Fruit fly (Drosophila melanogaster): Measurements from ENCODE around the gene CG5888.

The CG5888 gene

dm6 chr2L:16350742-16351568, 97.3 kb downstream of the CG5888 start (continued):
- TF ChIP-seq Xbp1 (GFP tag; optimal IDR thresholded peaks at IDR 0.05) = peak; percentile 99
- TF ChIP-seq CG34422 (GFP tag; IDR thresholded peaks at IDR 0.05) = peak; percentile 99
- peak; percentile 55 for TF ChIP-seq pfk (GFP tag; optimal IDR thresholded peaks at IDR 0.05)
- peak; percentile 100 for TF ChIP-seq CG11696 (GFP tag; IDR thresholded peaks at IDR 0.05)
- peak; percentile 96 for TF ChIP-seq CG3065 (GFP tag; optimal IDR thresholded peaks at IDR 0.05)
- peak; percentile 81 for TF ChIP-seq CG14965 (GFP tag; optimal IDR thresholded peaks at IDR 0.05; ENCODE audit: borderline replicate concordance)
- TF ChIP-seq wdn (GFP tag; IDR thresholded peaks at IDR 0.05) = peak; percentile 98
- TF ChIP-seq B-H1 (GFP tag; IDR thresholded peaks at IDR 0.05) = peak; percentile 98
- TF ChIP-seq CG4328 (GFP tag; optimal IDR thresholded peaks at IDR 0.05) = peak; percentile 98
- no peak for TF ChIP-seq hb (GFP tag; IDR thresholded peaks at IDR 0.05; ENCODE audit: partially characterized antibody)
- TF ChIP-seq CG15479 (GFP tag; optimal IDR thresholded peaks at IDR 0.05) = peak; percentile 75
- peak; percentile 98 for TF ChIP-seq Mad (GFP tag; optimal IDR thresholded peaks at IDR 0.05)
- peak in 1 of 3 experiments; percentile 99 for TF ChIP-seq Stat92E (GFP tag; optimal IDR thresholded peaks at IDR 0.05)
- peak; percentile 93 for TF ChIP-seq CG11560 (tag; IDR thresholded peaks at IDR 0.05)
- TF ChIP-seq kah (GFP tag; optimal IDR thresholded peaks at IDR 0.05) = peak; percentile 97
- peak; percentile 90 for TF ChIP-seq Adf1 (GFP tag; IDR thresholded peaks at IDR 0.05)
- TF ChIP-seq CG2129 (GFP tag; IDR thresholded peaks at IDR 0.05; ENCODE audit: partially characterized antibody) = no peak
- TF ChIP-seq CG12071 (GFP tag; optimal IDR thresholded peaks at IDR 0.05) = peak; percentile 99
- TF ChIP-seq CG2889 (GFP tag; IDR thresholded peaks at IDR 0.05) = peak; percentile 98
- TF ChIP-seq CG1647 (GFP tag; optimal IDR thresholded peaks at IDR 0.05) = peak; percentile 98
- peak; percentile 100 for TF ChIP-seq CG12769 (tag; optimal IDR thresholded peaks at IDR 0.05)
- TF ChIP-seq gsb (GFP tag; IDR thresholded peaks at IDR 0.05) = peak; percentile 97
- peak; percentile 98 for TF ChIP-seq ranshi (GFP tag; IDR thresholded peaks at IDR 0.05)
- peak; percentile 96 for TF ChIP-seq Optix (GFP tag; IDR thresholded peaks at IDR 0.05)
- peak; percentile 99 for TF ChIP-seq CrebB (tag; optimal IDR thresholded peaks at IDR 0.05)
- peak; percentile 85 for TF ChIP-seq cg (GFP tag; optimal IDR thresholded peaks at IDR 0.05)
- peak; percentile 95 for TF ChIP-seq NC2α (GFP tag; optimal IDR thresholded peaks at IDR 0.05)
- TF ChIP-seq sisA (GFP tag; IDR thresholded peaks at IDR 0.05) = peak; percentile 99
- TF ChIP-seq Fer3 (tag; optimal IDR thresholded peaks at IDR 0.05) = peak; percentile 99
- TF ChIP-seq tap (tag; optimal IDR thresholded peaks at IDR 0.05) = peak; percentile 99
- TF ChIP-seq amos (GFP tag; IDR thresholded peaks at IDR 0.05; ENCODE audit: partially characterized antibody) = no peak; the same call in 1 of the 2 replicates
- peak; percentile 96 for TF ChIP-seq CG7357 (GFP tag; IDR thresholded peaks at IDR 0.05)
- TF ChIP-seq CG3726 (GFP tag; IDR thresholded peaks at IDR 0.05) = peak; percentile 98
- no peak for TF ChIP-seq HLH4C (GFP tag; IDR thresholded peaks at IDR 0.05; ENCODE audit: partially characterized antibody)
- peak; percentile 25 for TF ChIP-seq pzg (GFP tag; optimal IDR thresholded peaks at IDR 0.05)
- peak; percentile 98 for TF ChIP-seq CG6175 (GFP tag; IDR thresholded peaks at IDR 0.05)
- no peak for TF ChIP-seq Tbp (GFP tag; optimal IDR thresholded peaks at IDR 0.05)
- TF ChIP-seq Hmr (GFP tag; optimal IDR thresholded peaks at IDR 0.05) = peak; percentile 99
- TF ChIP-seq CG15601 (tag; optimal IDR thresholded peaks at IDR 0.05) = peak; percentile 98
- peak; percentile 100 for TF ChIP-seq dmrt99B (tag; optimal IDR thresholded peaks at IDR 0.05)
- TF ChIP-seq odd (GFP tag; optimal IDR thresholded peaks at IDR 0.05) = peak; percentile 99
- peak; percentile 98 for TF ChIP-seq phol (tag; optimal IDR thresholded peaks at IDR 0.05)
- TF ChIP-seq CG31365 (tag; optimal IDR thresholded peaks at IDR 0.05) = peak; percentile 94
- peak; percentile 95 for TF ChIP-seq Gsc (GFP tag; IDR thresholded peaks at IDR 0.05)
- TF ChIP-seq stc (GFP tag; IDR thresholded peaks at IDR 0.05) = peak; percentile 99
- peak; percentile 92 for TF ChIP-seq emc (GFP tag; optimal IDR thresholded peaks at IDR 0.05)
- TF ChIP-seq fru (optimal IDR thresholded peaks at IDR 0.05) = no peak
- TF ChIP-seq sima (GFP tag; optimal IDR thresholded peaks at IDR 0.05) = peak; percentile 96
- peak; percentile 98 for TF ChIP-seq psq (GFP tag; optimal IDR thresholded peaks at IDR 0.05)
